Fruit fly (Drosophila melanogaster) whole organism, prepupa: ENCODE data around the gene CG32638.

Experiments
- Blimp-1 ChIP-seq: fragments of 200-800 bp; sonication (Bioruptor generic); optimal IDR thresholded peaks from 3 replicates; lab custom pipeline; 2017; ENCODE audit warnings: missing biosample characterization, missing genetic modification characterization, mild to moderate bottlenecking, moderate library complexity, missing genetic modification reagents
- CG10631 ChIP-seq: fragments of 200-800 bp; sonication (Bioruptor generic); optimal IDR thresholded peaks from 2 replicates; lab custom pipeline; 2016; ENCODE audit warnings: missing biosample characterization, missing genetic modification characterization
- CG10669 ChIP-seq: fragments of 200-800 bp; sonication (Bioruptor generic); optimal IDR thresholded peaks from 3 replicates; lab custom pipeline; 2018; ENCODE audit warnings: missing biosample characterization, mild to moderate bottlenecking, missing genetic modification characterization, moderate library complexity
- CG11294 ChIP-seq: fragments of 200-800 bp; sonication (Bioruptor generic); IDR thresholded peaks from 2 replicates; pipeline ENCODE4 v1.3.6; 2022; ENCODE audit warnings: missing biosample characterization, missing genetic modification characterization
- CG11762 ChIP-seq: fragments of 200-800 bp; sonication (Bioruptor generic); optimal IDR thresholded peaks from 3 replicates; lab custom pipeline; 2016; ENCODE audit warnings: missing biosample characterization, missing genetic modification characterization; ENCODE audit not compliant: insufficient read depth
- CG15336 ChIP-seq: fragments of 200-800 bp; sonication (Bioruptor generic); IDR thresholded peaks from 2 replicates; pipeline ENCODE4 v1.3.6; 2022; ENCODE audit warnings: missing biosample characterization, missing genetic modification characterization
- CG1621 ChIP-seq: fragments of 200-800 bp; sonication (Bioruptor generic); optimal IDR thresholded peaks from 3 replicates; lab custom pipeline; 2018; ENCODE audit warnings: missing biosample characterization, mild to moderate bottlenecking, missing genetic modification characterization
- CG16779 ChIP-seq: fragments of 200-800 bp; sonication (Bioruptor generic); optimal IDR thresholded peaks from 3 replicates; lab custom pipeline; 2017; ENCODE audit warnings: missing biosample characterization, mild to moderate bottlenecking, missing genetic modification characterization
- CG3032 ChIP-seq: fragments of 200-800 bp; optimal IDR thresholded peaks from 2 replicates; lab custom pipeline; 2019; ENCODE audit warnings: missing biosample characterization, mild to moderate bottlenecking, missing genetic modification characterization, moderate library complexity
- CG31627 ChIP-seq: fragments of 200-800 bp; sonication (Bioruptor generic); optimal IDR thresholded peaks from 3 replicates; lab custom pipeline; 2016; ENCODE audit warnings: missing biosample characterization, missing genetic modification characterization
- CG32006 ChIP-seq: fragments of 200-800 bp; sonication (Bioruptor generic); optimal IDR thresholded peaks from 3 replicates; lab custom pipeline; 2017; ENCODE audit warnings: missing biosample characterization, mild to moderate bottlenecking, missing genetic modification characterization
- CG34406 ChIP-seq: fragments of 200-800 bp; sonication (Bioruptor generic); optimal IDR thresholded peaks from 3 replicates; lab custom pipeline; 2016; ENCODE audit warnings: missing biosample characterization, missing genetic modification characterization
- CG3919 ChIP-seq: fragments of 200-800 bp; sonication (Bioruptor generic); optimal IDR thresholded peaks from 3 replicates; lab custom pipeline; 2016; ENCODE audit warnings: missing biosample characterization, missing genetic modification characterization
- CG4318 ChIP-seq: fragments of 200-800 bp; sonication (Bioruptor generic); optimal IDR thresholded peaks from 3 replicates; lab custom pipeline; 2017; ENCODE audit warnings: missing biosample characterization, mild to moderate bottlenecking, missing genetic modification characterization
- CG6163 ChIP-seq: fragments of 200-800 bp; sonication (Bioruptor generic); IDR thresholded peaks from 3 replicates; pipeline ENCODE4 v1.3.6; 2022; ENCODE audit warnings: missing biosample characterization, missing genetic modification characterization
- CG6276 ChIP-seq: fragments of 200-800 bp; sonication (Bioruptor generic); optimal IDR thresholded peaks from 2 replicates; lab custom pipeline; 2017; ENCODE audit warnings: missing biosample characterization, mild to moderate bottlenecking, missing genetic modification characterization
- CG6808 ChIP-seq: fragments of 200-800 bp; sonication (Bioruptor generic); optimal IDR thresholded peaks from 3 replicates; lab custom pipeline; 2017; ENCODE audit warnings: missing biosample characterization, missing genetic modification characterization, mild to moderate bottlenecking, moderate library complexity, missing genetic modification reagents
- CG6854 ChIP-seq: fragments of 200-800 bp; sonication (Bioruptor generic); optimal IDR thresholded peaks from 2 replicates; lab custom pipeline; 2017; ENCODE audit warnings: missing biosample characterization, mild to moderate bottlenecking, missing genetic modification characterization
- CG7368 ChIP-seq: fragments of 200-800 bp; sonication (Bioruptor generic); optimal IDR thresholded peaks from 3 replicates; lab custom pipeline; 2016; ENCODE audit warnings: missing biosample characterization, missing genetic modification characterization
- CG8319 ChIP-seq: fragments of 200-800 bp; sonication (Bioruptor generic); optimal IDR thresholded peaks from 3 replicates; lab custom pipeline; 2016; ENCODE audit warnings: missing biosample characterization, missing genetic modification characterization
- CG8632 ChIP-seq: fragments of 200-800 bp; sonication (Bioruptor generic); optimal IDR thresholded peaks from 3 replicates; lab custom pipeline; 2016; ENCODE audit warnings: missing biosample characterization, missing genetic modification characterization
- CG9139 ChIP-seq: fragments of 200-800 bp; sonication (Bioruptor generic); optimal IDR thresholded peaks from 3 replicates; lab custom pipeline; 2017; ENCODE audit warnings: missing biosample characterization, mild to moderate bottlenecking, missing genetic modification characterization
- Eip75B ChIP-seq: fragments of 200-800 bp; sonication (Bioruptor generic); optimal IDR thresholded peaks from 3 replicates; lab custom pipeline; 2016; ENCODE audit warnings: missing biosample characterization, missing genetic modification characterization
- Eip78C ChIP-seq: fragments of 200-800 bp; sonication (Bioruptor generic); peaks from one replicate; lab custom pipeline; 2016; ENCODE audit warnings: missing biosample characterization, missing genetic modification characterization
- Eip93F ChIP-seq: fragments of 200-800 bp; sonication (Bioruptor generic); optimal IDR thresholded peaks from 2 replicates; lab custom pipeline; 2016; ENCODE audit warnings: missing biosample characterization, mild to moderate bottlenecking, missing genetic modification characterization
- Ets21C ChIP-seq: fragments of 200-800 bp; sonication (Bioruptor generic); optimal IDR thresholded peaks from 3 replicates; lab custom pipeline; 2016; ENCODE audit warnings: missing biosample characterization, missing genetic modification characterization
- Ets96B ChIP-seq: fragments of 200-800 bp; optimal IDR thresholded peaks from 2 replicates; lab custom pipeline; 2019; ENCODE audit warnings: missing biosample characterization, mild to moderate bottlenecking, missing genetic modification characterization, moderate library complexity
- Hr4 ChIP-seq: fragments of 200-800 bp; sonication (Bioruptor generic); optimal IDR thresholded peaks from 3 replicates; lab custom pipeline; 2016; ENCODE audit warnings: missing biosample characterization, missing genetic modification characterization
- OdsH ChIP-seq: fragments of 200-800 bp; sonication (Bioruptor generic); optimal IDR thresholded peaks from 3 replicates; lab custom pipeline; 2016; ENCODE audit warnings: missing biosample characterization, missing genetic modification characterization
- Smox ChIP-seq: fragments of 200-800 bp; sonication (Bioruptor generic); optimal IDR thresholded peaks from 3 replicates; lab custom pipeline; 2016; ENCODE audit warnings: missing biosample characterization, missing genetic modification characterization
- Sox102F ChIP-seq: fragments of 200-800 bp; sonication (Bioruptor generic); optimal IDR thresholded peaks from 2 replicates; lab custom pipeline; 2016; ENCODE audit warnings: missing biosample characterization, mild to moderate bottlenecking, missing genetic modification characterization
- Sox15 ChIP-seq: fragments of 200-800 bp; sonication (Bioruptor generic); optimal IDR thresholded peaks from 3 replicates; lab custom pipeline; 2016; ENCODE audit warnings: missing biosample characterization, missing genetic modification characterization
- achi ChIP-seq: fragments of 200-800 bp; sonication (Bioruptor generic); optimal IDR thresholded peaks from 3 replicates; lab custom pipeline; 2016; ENCODE audit warnings: missing biosample characterization, missing genetic modification characterization
- acj6 ChIP-seq: fragments of 200-800 bp; sonication (Bioruptor generic); optimal IDR thresholded peaks from 3 replicates; lab custom pipeline; 2016; ENCODE audit warnings: missing biosample characterization, missing genetic modification characterization
- dac ChIP-seq: fragments of 200-800 bp; sonication (Bioruptor generic); optimal IDR thresholded peaks from 2 replicates; lab custom pipeline; 2017; ENCODE audit warnings: missing biosample characterization, mild to moderate bottlenecking, missing genetic modification characterization
- dsx ChIP-seq: fragments of 200-800 bp; optimal IDR thresholded peaks from 3 replicates; lab custom pipeline; 2019; ENCODE audit warnings: missing biosample characterization, mild to moderate bottlenecking, missing genetic modification characterization, moderate library complexity; ENCODE audit not compliant: poor library complexity, severe bottlenecking
- eg ChIP-seq: fragments of 200-800 bp; sonication (Bioruptor generic); IDR thresholded peaks from 3 replicates; pipeline ENCODE4 v1.3.6; 2022; ENCODE audit warnings: missing biosample characterization, missing genetic modification characterization
- esn ChIP-seq: fragments of 200-800 bp; sonication (Bioruptor generic); optimal IDR thresholded peaks from 2 replicates; lab custom pipeline; 2016; ENCODE audit warnings: missing biosample characterization, mild to moderate bottlenecking, missing genetic modification characterization, moderate library complexity
- fd59A ChIP-seq: fragments of 200-800 bp; sonication (Bioruptor generic); optimal IDR thresholded peaks from 2 replicates; lab custom pipeline; 2017; ENCODE audit warnings: missing biosample characterization, mild to moderate bottlenecking, missing genetic modification characterization, missing genetic modification reagents
- fd85E ChIP-seq: fragments of 200-800 bp; sonication (Bioruptor generic); optimal IDR thresholded peaks from 3 replicates; lab custom pipeline; 2016; ENCODE audit warnings: missing biosample characterization, missing genetic modification characterization
- lz ChIP-seq: fragments of 200-800 bp; sonication (Bioruptor generic); optimal IDR thresholded peaks from 3 replicates; lab custom pipeline; 2016; ENCODE audit warnings: missing biosample characterization, missing genetic modification characterization
- net ChIP-seq: fragments of 200-800 bp; sonication (Bioruptor generic); optimal IDR thresholded peaks from 3 replicates; lab custom pipeline; 2016; ENCODE audit warnings: missing biosample characterization, missing genetic modification characterization
- spab ChIP-seq: fragments of 200-800 bp; sonication (Bioruptor generic); optimal IDR thresholded peaks from 2 replicates; lab custom pipeline; 2017; ENCODE audit warnings: missing biosample characterization, mild to moderate bottlenecking, missing genetic modification characterization, missing genetic modification reagents
- ss ChIP-seq, 2 experiments: fragments of 200-800 bp; sonication (Bioruptor generic); optimal IDR thresholded peaks; 2 replicates in 1 of 2; 3 replicates in 1 of 2; lab custom pipeline; 2017 to 2018; ENCODE audit warnings: mild to moderate bottlenecking in 2 of 2, missing biosample characterization in 2 of 2, missing genetic modification characterization in 2 of 2, moderate library complexity in 1 of 2
- topi ChIP-seq: fragments of 200-800 bp; sonication (Bioruptor generic); optimal IDR thresholded peaks from 3 replicates; lab custom pipeline; 2016; ENCODE audit warnings: missing biosample characterization, missing genetic modification characterization
- vri ChIP-seq: fragments of 200-800 bp; sonication (Bioruptor generic); optimal IDR thresholded peaks from 3 replicates; lab custom pipeline; 2016; ENCODE audit warnings: missing biosample characterization, mild to moderate bottlenecking, missing genetic modification characterization

Gene CG32638

DNA sequence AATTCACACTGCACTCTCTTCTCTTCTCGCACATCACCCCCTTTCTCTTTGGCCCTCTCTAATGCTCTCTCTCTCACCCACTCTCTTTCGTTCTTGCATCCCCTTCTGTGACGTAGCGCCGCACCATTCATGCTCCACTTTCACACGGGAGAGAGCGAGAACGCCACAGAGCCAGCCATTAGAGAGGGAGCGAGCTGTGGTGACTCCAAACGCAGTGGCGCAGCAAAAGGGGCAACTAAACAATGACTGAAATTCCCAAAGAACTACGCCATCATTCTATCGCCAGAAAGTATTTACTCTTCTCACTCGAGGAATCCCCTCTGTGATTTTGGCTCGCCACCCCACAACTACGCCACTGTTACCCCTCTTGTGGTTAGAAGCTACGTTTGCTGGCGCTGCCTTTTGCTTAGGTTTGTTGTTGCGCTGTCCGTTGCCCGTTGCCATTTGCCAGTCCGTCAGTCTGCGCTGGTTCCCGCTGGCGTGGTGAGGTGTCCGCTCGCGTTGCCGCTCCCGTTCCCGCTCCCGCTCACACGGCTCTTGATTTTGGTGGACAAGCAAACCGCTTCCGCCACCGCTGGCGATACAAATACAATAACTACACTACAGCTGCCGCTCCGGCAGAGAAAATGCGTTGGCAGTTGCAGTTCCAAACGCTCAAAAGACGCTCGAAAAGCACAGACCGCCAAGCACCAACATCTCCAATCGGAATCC lies 2.6 kb upstream of the CG32638 start (continued):
- TF ChIP-seq CG11294 (GFP tag; lab: Robert Waterston, UW) (peak; percentile 99), achi (GFP tag; lab: Kevin White, UChicago) (peak; percentile 97), CG10631 (GFP tag; lab: Kevin White, UChicago) (peak; percentile 98), fd85E (GFP tag; lab: Kevin White, UChicago) (peak; percentile 94), CG31627 (GFP tag; lab: Kevin White, UChicago) (peak; percentile 99), CG6808 (GFP tag; lab: Kevin White, UChicago) (peak; percentile 83), CG6163 (GFP tag; lab: Robert Waterston, UW) (peak; percentile 99), CG11762 (peak; percentile 96), Smox (GFP tag; lab: Kevin White, UChicago) (peak; percentile 98), esn (GFP tag; lab: Kevin White, UChicago) (peak; percentile 99), OdsH (peak; percentile 99), CG7368 (GFP tag; lab: Kevin White, UChicago) (peak; percentile 98), Sox15 (GFP tag; lab: Kevin White, UChicago) (peak; percentile 96), CG10669 (GFP tag; lab: Kevin White, UChicago) (peak; percentile 90), CG34406 (GFP tag; lab: Kevin White, UChicago) (peak; percentile 95), net (peak; percentile 98), CG4318 (peak; percentile 99), CG3919 (GFP tag; lab: Kevin White, UChicago) (peak; percentile 99), spab (peak; percentile 88), Eip75B (peak; percentile 97), eg (GFP tag; lab: Robert Waterston, UW) (peak; percentile 100), CG15336 (GFP tag; lab: Robert Waterston, UW) (peak; percentile 99), dsx (GFP tag; lab: Kevin White, UChicago) (peak; percentile 86), Sox102F (GFP tag; lab: Kevin White, UChicago) (peak; percentile 98), Eip78C (GFP tag; lab: Kevin White, UChicago) (peak; percentile 99), CG6854 (peak; percentile 97), dac (GFP tag; lab: Kevin White, UChicago) (peak; percentile 99), fd59A (peak; percentile 91), CG6276 (GFP tag; lab: Kevin White, UChicago) (peak; percentile 99), Eip93F (peak; percentile 95), CG16779 (tag; lab: Kevin White, UChicago) (peak; percentile 96), ss (GFP tag; optimal IDR thresholded peaks at IDR 0.05; lab: Kevin White, UChicago) (peak; percentile 80 to 88), Ets21C (GFP tag; lab: Kevin White, UChicago) (peak; percentile 98), lz (peak; percentile 99), CG9139 (peak; percentile 76), CG8319 (GFP tag; lab: Kevin White, UChicago) (peak; percentile 97), CG1621 (tag; lab: Kevin White, UChicago) (peak; percentile 93), Ets96B (tag; lab: Kevin White, UChicago) (peak; percentile 91), Blimp-1 (GFP tag; lab: Kevin White, UChicago) (peak; percentile 94)
- TF ChIP-seq, all 60 proteins: peak for 60

DNA sequence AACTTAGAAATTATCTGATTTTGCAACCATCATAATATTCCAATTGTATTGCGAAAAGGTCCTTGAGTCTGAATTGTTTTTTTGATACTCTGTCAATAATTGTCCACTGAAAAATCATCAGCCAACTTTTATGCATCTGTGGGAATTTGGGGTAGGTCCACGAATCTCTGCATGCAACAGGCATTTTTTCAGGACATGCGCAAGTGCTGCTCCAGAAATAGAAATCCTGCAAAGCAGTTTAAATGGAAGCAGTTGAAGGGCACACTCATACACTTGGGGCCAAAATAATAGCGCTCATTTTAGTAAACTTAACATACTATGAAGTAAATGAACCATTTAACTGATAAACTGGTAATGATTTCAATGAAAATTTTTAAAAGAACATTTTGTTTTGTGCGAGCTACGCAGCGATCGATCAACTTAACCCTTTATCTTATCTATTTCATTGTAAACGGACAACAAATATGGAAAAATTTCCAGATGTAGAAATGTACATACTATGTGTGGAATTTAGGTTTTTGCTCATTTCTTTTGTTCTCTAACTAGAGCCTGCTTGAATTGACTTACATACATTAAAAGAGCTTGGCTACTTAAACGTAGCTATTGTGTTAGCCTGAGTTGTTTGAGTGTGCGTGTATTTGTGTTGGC lies 1.7 kb upstream of the CG32638 start:
- TF ChIP-seq CG10631 (GFP tag; lab: Kevin White, UChicago), result peak; percentile 49
- peak; percentile 43 for TF ChIP-seq Sox102F (GFP tag; lab: Kevin White, UChicago)
- peak; percentile 82 for TF ChIP-seq CG32006 (GFP tag; lab: Kevin White, UChicago)
- TF ChIP-seq CG3919 (GFP tag; lab: Kevin White, UChicago), result peak; percentile 39
- no peak for TF ChIP-seq CG11294 (GFP tag; lab: Robert Waterston, UW)
- TF ChIP-seq acj6 (GFP tag; lab: Kevin White, UChicago), result peak; percentile 64
- TF ChIP-seq OdsH, result peak; percentile 55
- peak; percentile 45 for TF ChIP-seq CG9139
- peak; percentile 59 for TF ChIP-seq topi (GFP tag; lab: Kevin White, UChicago)
- TF ChIP-seq net, result peak; percentile 34
- peak; percentile 63 for TF ChIP-seq CG3032 (tag; lab: Kevin White, UChicago)
- peak; percentile 16 for TF ChIP-seq vri
- TF ChIP-seq ss (GFP tag; optimal IDR thresholded peaks at IDR 0.05; lab: Kevin White, UChicago), result peak; percentile 11 to 55
- TF ChIP-seq CG6854, result no peak
- peak; percentile 58 for TF ChIP-seq CG8632 (GFP tag; lab: Kevin White, UChicago)
- peak; percentile 44 for TF ChIP-seq dsx (GFP tag; lab: Kevin White, UChicago)
- TF ChIP-seq CG4318, result peak; percentile 51
- TF ChIP-seq lz, result peak; percentile 32
- TF ChIP-seq Ets21C (GFP tag; lab: Kevin White, UChicago), result peak; percentile 2
- TF ChIP-seq Hr4 (GFP tag; lab: Kevin White, UChicago), result peak; percentile 70
- TF ChIP-seq Blimp-1 (GFP tag; lab: Kevin White, UChicago), result no peak
